Worm (Caenorhabditis elegans) whole organism, late embryonic: ENCODE results near the gene cgt-3.
A peak's percentile ranks its signal among the peaks of the same experiment; 100 is the strongest.

ENCODE experiments used
- F13H6.1 ChIP-seq: sonication (generic microtip); optimal IDR thresholded peaks from 2 replicates; lab custom pipeline; 2016; ENCODE audit warnings: missing genetic modification characterization, missing compliant biosample characterization
- K09A11.1 ChIP-seq: sonication (generic microtip); optimal IDR thresholded peaks from 2 replicates; lab custom pipeline; 2017; ENCODE audit warnings: antibody characterized with exemption, mild to moderate bottlenecking, missing genetic modification characterization, missing compliant biosample characterization; ENCODE audit not compliant: insufficient read depth
- T23F11.4 ChIP-seq: fragments of 200-800 bp; sonication (Bioruptor generic); optimal IDR thresholded peaks from 2 replicates; lab custom pipeline; 2018; ENCODE audit warnings: mild to moderate bottlenecking, missing genetic modification characterization, missing compliant biosample characterization
- ahr-1 ChIP-seq: sonication (generic microtip); optimal IDR thresholded peaks from 2 replicates; lab custom pipeline; 2016; ENCODE audit warnings: missing genetic modification characterization, missing compliant biosample characterization
- ama-1 ChIP-seq: fragments of 150-350 bp; optimal IDR thresholded peaks from 2 replicates; lab custom pipeline; 2014
- ceh-14 ChIP-seq: sonication (generic microtip); optimal IDR thresholded peaks from 2 replicates; lab custom pipeline; 2016; ENCODE audit warnings: missing genotype, missing genetic modification characterization, missing compliant biosample characterization
- ceh-18 ChIP-seq: sonication (generic microtip); optimal IDR thresholded peaks from 2 replicates; lab custom pipeline; 2016; ENCODE audit warnings: missing genetic modification characterization, missing compliant biosample characterization
- ceh-24 ChIP-seq: sonication (generic microtip); optimal IDR thresholded peaks from 2 replicates; lab custom pipeline; 2016; ENCODE audit warnings: mild to moderate bottlenecking, missing genetic modification characterization, missing compliant biosample characterization
- ceh-31 ChIP-seq: sonication (generic microtip); optimal IDR thresholded peaks from 2 replicates; lab custom pipeline; 2016; ENCODE audit warnings: missing genetic modification characterization, missing compliant biosample characterization
- ceh-34 ChIP-seq: sonication (generic microtip); optimal IDR thresholded peaks from 2 replicates; lab custom pipeline; 2016; ENCODE audit warnings: mild to moderate bottlenecking, missing genetic modification characterization, missing compliant biosample characterization
- ceh-6 ChIP-seq: fragments of 200-800 bp; sonication (Bioruptor generic); optimal IDR thresholded peaks from 2 replicates; lab custom pipeline; 2018; ENCODE audit warnings: mild to moderate bottlenecking, missing genetic modification characterization, missing compliant biosample characterization
- ceh-9 ChIP-seq: sonication (generic microtip); optimal IDR thresholded peaks from 2 replicates; lab custom pipeline; 2016; ENCODE audit warnings: mild to moderate bottlenecking, missing genetic modification characterization, inconsistent platforms, missing compliant biosample characterization
- che-1 ChIP-seq: sonication (generic microtip); optimal IDR thresholded peaks from 2 replicates; lab custom pipeline; 2016; ENCODE audit warnings: mild to moderate bottlenecking, missing genetic modification characterization, missing compliant biosample characterization
- dve-1 ChIP-seq: sonication (generic microtip); optimal IDR thresholded peaks from 2 replicates; lab custom pipeline; 2017; ENCODE audit warnings: antibody characterized with exemption, mild to moderate bottlenecking, missing genetic modification characterization, missing compliant biosample characterization
- elt-2 ChIP-seq: sonication (generic microtip); optimal IDR thresholded peaks from 2 replicates; lab custom pipeline; 2016; ENCODE audit warnings: missing genetic modification reagents, missing genetic modification characterization, missing compliant biosample characterization
- ets-4 ChIP-seq: sonication (generic microtip); optimal IDR thresholded peaks from 2 replicates; lab custom pipeline; 2016; ENCODE audit warnings: missing genetic modification characterization, missing compliant biosample characterization
- eyg-1 ChIP-seq: sonication (generic microtip); optimal IDR thresholded peaks from 2 replicates; lab custom pipeline; 2016; ENCODE audit warnings: missing genotype, missing genetic modification characterization, missing compliant biosample characterization
- fkh-10 ChIP-seq: fragments of 150-350 bp; optimal IDR thresholded peaks from 2 replicates; lab custom pipeline; 2014; ENCODE audit warnings: missing biosample characterization, missing genetic modification reagents, missing genetic modification characterization
- gmeb-2 ChIP-seq: sonication (generic microtip); optimal IDR thresholded peaks from 2 replicates; lab custom pipeline; 2016; ENCODE audit warnings: missing genetic modification characterization, inconsistent platforms, missing compliant biosample characterization
- hlh-13 ChIP-seq: fragments of 200-800 bp; sonication (Bioruptor generic); optimal IDR thresholded peaks from 2 replicates; lab custom pipeline; 2018; ENCODE audit warnings: mild to moderate bottlenecking, missing genetic modification characterization, missing compliant biosample characterization
- hlh-30 ChIP-seq: sonication (generic microtip); optimal IDR thresholded peaks from 2 replicates; lab custom pipeline; 2017; ENCODE audit warnings: antibody characterized with exemption, missing genetic modification characterization, missing compliant biosample characterization; ENCODE audit not compliant: insufficient read depth
- hlh-6 ChIP-seq: sonication (generic microtip); optimal IDR thresholded peaks from 2 replicates; lab custom pipeline; 2016; ENCODE audit warnings: missing genotype, missing genetic modification characterization, missing compliant biosample characterization
- lim-6 ChIP-seq: sonication (generic microtip); optimal IDR thresholded peaks from 2 replicates; lab custom pipeline; 2016; ENCODE audit warnings: missing genetic modification characterization, missing compliant biosample characterization
- lin-11 ChIP-seq: fragments of 200-800 bp; sonication (Bioruptor generic); optimal IDR thresholded peaks from 2 replicates; lab custom pipeline; 2018; ENCODE audit warnings: mild to moderate bottlenecking, missing genetic modification characterization, missing compliant biosample characterization
- mec-3 ChIP-seq: sonication (generic microtip); optimal IDR thresholded peaks from 2 replicates; lab custom pipeline; 2016; ENCODE audit warnings: borderline replicate concordance, missing genetic modification characterization, missing compliant biosample characterization
- nfya-1 ChIP-seq: sonication (generic microtip); optimal IDR thresholded peaks from 2 replicates; lab custom pipeline; 2017; ENCODE audit warnings: missing genetic modification characterization, mild to moderate bottlenecking, missing compliant biosample characterization, antibody characterized with exemption, moderate library complexity
- nhr-11 ChIP-seq: fragments of 150-350 bp; optimal IDR thresholded peaks from 2 replicates; lab custom pipeline; 2014; ENCODE audit warnings: missing biosample characterization, missing genetic modification characterization
- nhr-232 ChIP-seq: sonication (generic microtip); optimal IDR thresholded peaks from 2 replicates; lab custom pipeline; 2016; ENCODE audit warnings: missing genetic modification characterization, missing compliant biosample characterization
- npax-4 ChIP-seq: sonication (generic microtip); optimal IDR thresholded peaks from 2 replicates; lab custom pipeline; 2016; ENCODE audit warnings: missing genetic modification characterization, missing compliant biosample characterization
- odd-2 ChIP-seq: sonication (generic microtip); optimal IDR thresholded peaks from 2 replicates; lab custom pipeline; 2017; ENCODE audit warnings: antibody characterized with exemption, mild to moderate bottlenecking, missing genetic modification characterization, missing compliant biosample characterization
- pax-1 ChIP-seq: fragments of 150-350 bp; optimal IDR thresholded peaks from 2 replicates; lab custom pipeline; 2014; ENCODE audit warnings: missing biosample characterization, missing genetic modification characterization
- pha-4 ChIP-seq: fragments of 150-350 bp; optimal IDR thresholded peaks from 2 replicates; lab custom pipeline; 2018; ENCODE audit warnings: missing biosample characterization, missing genetic modification reagents, missing genetic modification characterization
- pqm-1 ChIP-seq: sonication (generic microtip); optimal IDR thresholded peaks from 2 replicates; lab custom pipeline; 2016; ENCODE audit warnings: missing genetic modification characterization, missing compliant biosample characterization
- pros-1 ChIP-seq: fragments of 150-350 bp; optimal IDR thresholded peaks from 2 replicates; lab custom pipeline; 2014; ENCODE audit warnings: missing biosample characterization, missing genetic modification reagents, missing genetic modification characterization
- ref-2 ChIP-seq: sonication (generic microtip); optimal IDR thresholded peaks from 2 replicates; lab custom pipeline; 2016; ENCODE audit warnings: missing genetic modification characterization, missing compliant biosample characterization
- sdc-2 ChIP-seq: sonication (generic microtip); optimal IDR thresholded peaks from 2 replicates; lab custom pipeline; 2016; ENCODE audit warnings: missing genotype, missing genetic modification characterization, missing compliant biosample characterization
- sox-2 ChIP-seq: fragments of 200-800 bp; sonication (Bioruptor generic); IDR thresholded peaks from 2 replicates; pipeline ENCODE4 v1.3.6; 2022; ENCODE audit warnings: missing genetic modification reagents, missing genetic modification characterization, missing compliant biosample characterization
- sox-4 ChIP-seq: sonication (generic microtip); optimal IDR thresholded peaks from 2 replicates; lab custom pipeline; 2017; ENCODE audit warnings: mild to moderate bottlenecking, missing genetic modification characterization, inconsistent platforms, missing compliant biosample characterization
- syd-9 ChIP-seq: sonication (generic microtip); optimal IDR thresholded peaks from 2 replicates; lab custom pipeline; 2016; ENCODE audit warnings: mild to moderate bottlenecking, missing genetic modification characterization, moderate library complexity, missing compliant biosample characterization
- tbx-7 ChIP-seq: sonication (generic microtip); optimal IDR thresholded peaks from 2 replicates; lab custom pipeline; 2016; ENCODE audit warnings: missing genotype, missing genetic modification characterization, missing compliant biosample characterization
- unc-42 ChIP-seq: sonication (generic microtip); optimal IDR thresholded peaks from 2 replicates; lab custom pipeline; 2016; ENCODE audit warnings: missing genotype, missing genetic modification characterization, missing compliant biosample characterization
- zip-5 ChIP-seq: sonication (generic microtip); optimal IDR thresholded peaks from 2 replicates; lab custom pipeline; 2016; ENCODE audit warnings: missing genetic modification characterization, missing compliant biosample characterization

The cgt-3 gene

DNA sequence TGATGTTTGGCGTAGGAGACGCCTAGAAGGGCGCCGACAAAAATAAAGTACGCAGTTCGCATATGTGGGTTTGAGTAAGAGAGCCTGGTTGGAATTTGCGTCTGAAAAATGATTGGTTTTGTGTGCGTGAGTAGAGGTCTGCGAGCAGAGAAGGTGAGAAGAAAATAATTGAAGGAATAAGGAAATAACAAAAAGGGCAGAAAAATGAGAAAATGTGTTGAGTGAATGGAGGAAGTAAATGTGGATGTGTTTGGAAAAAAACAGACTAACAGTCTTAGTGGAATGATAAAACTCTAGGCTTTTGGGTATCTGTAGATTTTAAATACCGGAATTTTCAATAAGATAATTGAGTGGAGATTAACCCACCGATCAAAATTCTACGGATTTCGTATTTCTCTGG, 45.5 kb downstream of the cgt-3 start, which contains the start of gene casy-1:
casy-1 (minus strand) TSS at position 101 of the 400 bp plus-strand sequence.
- no peak for TF ChIP-seq zip-5
- TF ChIP-seq hlh-6 (tag; lab: Kevin White, UChicago), result no peak
- TF ChIP-seq ceh-31, result no peak
- TF ChIP-seq gmeb-2, result no peak
- no peak for TF ChIP-seq hlh-13 (GFP tag; lab: Kevin White, UChicago)
- no peak for TF ChIP-seq eyg-1 (tag; lab: Kevin White, UChicago)
- no peak for TF ChIP-seq ceh-24 (tag; lab: Kevin White, UChicago)
- no peak for TF ChIP-seq ceh-34
- no peak for TF ChIP-seq fkh-10
- TF ChIP-seq pha-4 (tag; lab: Kevin White, UChicago), result no peak
- no peak for TF ChIP-seq ahr-1 (tag; lab: Kevin White, UChicago)
- no peak for TF ChIP-seq pax-1 (tag; lab: Kevin White, UChicago)
- no peak for TF ChIP-seq ceh-9 (tag; lab: Kevin White, UChicago)
- TF ChIP-seq che-1 (tag; lab: Kevin White, UChicago), result no peak
- no peak for TF ChIP-seq pqm-1 (tag; lab: Kevin White, UChicago)
- no peak for TF ChIP-seq ceh-6 (GFP tag; lab: Kevin White, UChicago)
- TF ChIP-seq syd-9 (tag; lab: Kevin White, UChicago), result no peak
- TF ChIP-seq npax-4 (tag; lab: Kevin White, UChicago), result no peak
- TF ChIP-seq ref-2, result no peak

DNA sequence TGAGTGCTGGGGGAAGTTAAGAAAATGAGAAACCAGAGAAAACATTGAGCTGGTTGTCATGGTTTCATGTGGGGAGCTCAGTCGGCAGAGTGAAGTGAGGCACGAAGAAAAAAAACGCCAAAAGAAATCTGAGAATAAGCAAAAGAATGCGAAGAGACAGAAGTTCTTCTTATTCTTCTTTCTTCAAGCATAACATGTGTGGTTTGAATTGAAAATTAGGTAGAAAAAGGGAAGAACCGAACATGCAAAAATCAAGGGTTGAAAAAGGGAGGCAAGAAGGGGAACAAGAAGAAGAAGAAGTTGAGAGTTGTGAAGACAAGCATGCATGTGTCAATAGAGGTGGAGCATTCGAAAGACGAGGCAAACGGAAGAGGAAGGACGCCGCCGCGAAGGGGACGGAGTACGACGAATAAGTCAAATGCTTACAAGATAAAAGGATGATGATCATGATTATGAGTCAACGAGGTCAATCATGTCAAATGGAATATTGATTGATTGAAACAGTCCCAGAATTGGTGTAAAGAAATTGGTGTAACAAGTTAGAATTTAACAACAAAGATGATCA, 46.8 kb downstream of the cgt-3 start:
- no peak for TF ChIP-seq nhr-11
- TF ChIP-seq T23F11.4, result no peak
- no peak for TF ChIP-seq ceh-31
- TF ChIP-seq mec-3 (tag; lab: Kevin White, UChicago), result no peak
- no peak for TF ChIP-seq ref-2
- no peak for TF ChIP-seq pqm-1 (tag; lab: Kevin White, UChicago)
- no peak for TF ChIP-seq gmeb-2
- no peak for TF ChIP-seq fkh-10
- TF ChIP-seq sox-4 (tag; lab: Kevin White, UChicago), result no peak
- no peak for TF ChIP-seq nfya-1 (tag; lab: Kevin White, UChicago)
- TF ChIP-seq F13H6.1 (tag; lab: Kevin White, UChicago), result no peak
- no peak for TF ChIP-seq sox-2 (GFP tag; lab: Robert Waterston, UW)
- TF ChIP-seq eyg-1 (tag; lab: Kevin White, UChicago), result no peak
- TF ChIP-seq ceh-14 (tag; lab: Kevin White, UChicago), result no peak
- TF ChIP-seq dve-1 (tag; lab: Kevin White, UChicago), result no peak
- TF ChIP-seq syd-9 (tag; lab: Kevin White, UChicago), result no peak
- no peak for TF ChIP-seq che-1 (tag; lab: Kevin White, UChicago)
- TF ChIP-seq ceh-18 (tag; lab: Kevin White, UChicago), result no peak
- no peak for TF ChIP-seq odd-2
- no peak for TF ChIP-seq K09A11.1 (tag; lab: Kevin White, UChicago)

DNA sequence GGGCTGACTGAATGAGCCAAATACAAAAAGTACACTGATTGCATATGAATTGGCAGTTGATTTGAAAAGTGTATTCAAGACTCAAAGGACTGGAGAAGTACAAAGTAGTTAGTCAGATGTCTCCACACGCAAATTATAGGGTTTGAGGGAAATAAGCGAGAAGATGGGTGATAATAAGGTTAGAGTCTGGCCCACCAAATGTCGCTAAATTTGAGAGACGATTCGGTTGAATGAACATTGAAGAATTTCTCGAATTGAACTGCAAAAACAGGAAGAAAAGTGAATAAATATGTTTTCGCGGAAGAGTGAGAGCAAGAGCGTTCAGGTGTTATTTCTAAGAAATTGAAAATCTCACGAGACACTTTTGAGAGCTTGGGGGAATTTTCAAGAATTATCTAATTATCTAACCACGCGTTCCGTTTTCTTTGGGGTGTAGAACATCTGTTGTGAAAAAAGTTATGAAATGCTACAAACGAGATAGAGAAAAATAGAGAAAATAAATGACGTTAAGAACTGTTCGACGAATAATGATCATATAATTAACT, 48.5 kb downstream of the cgt-3 start:
- peak; percentile 83 for TF ChIP-seq unc-42
- no peak for TF ChIP-seq hlh-13 (GFP tag; lab: Kevin White, UChicago)
- TF ChIP-seq odd-2, result no peak

DNA sequence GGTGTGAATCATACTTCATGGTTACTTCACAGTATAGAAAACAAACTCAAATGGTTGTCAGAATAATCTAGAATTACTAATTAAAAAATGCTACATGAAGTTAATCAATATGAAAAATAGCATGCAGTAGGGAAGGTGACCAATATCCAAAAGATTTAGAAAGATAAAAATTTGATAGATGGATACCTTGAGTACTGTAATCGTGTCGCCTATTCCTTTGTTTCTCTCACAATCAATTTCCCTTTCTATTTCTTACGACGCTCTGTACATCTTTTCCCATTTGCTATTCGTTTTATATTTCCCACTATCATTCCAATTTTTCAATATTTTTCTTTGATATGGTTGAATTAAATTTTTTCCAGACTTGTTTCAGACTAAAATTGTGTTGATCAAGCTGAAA, 50.2 kb downstream of the cgt-3 start, which contains the start of gene B0034.7:
B0034.7 (plus strand) TSS at position 301 of the 400 bp plus-strand sequence.
- TF ChIP-seq ref-2 (no peak), pros-1 (tag; lab: Kevin White, UChicago) (no peak), nhr-11 (no peak), nhr-232 (tag; lab: Kevin White, UChicago) (no peak), mec-3 (tag; lab: Kevin White, UChicago) (no peak), ceh-24 (tag; lab: Kevin White, UChicago) (no peak), hlh-30 (tag; lab: Kevin White, UChicago) (no peak), ets-4 (tag; lab: Kevin White, UChicago) (no peak), elt-2 (no peak), lin-11 (tag; lab: Kevin White, UChicago) (no peak), ama-1 (no peak), che-1 (tag; lab: Kevin White, UChicago) (no peak), ceh-18 (tag; lab: Kevin White, UChicago) (no peak), lim-6 (no peak), sdc-2 (tag; lab: Kevin White, UChicago) (no peak), tbx-7 (tag; lab: Kevin White, UChicago) (no peak)
- TF ChIP-seq, all 69 proteins: peak for 0
